Worm (Caenorhabditis elegans) whole organism, young adult: ENCODE results near the gene Y54G2A.40.
"Not testable (repeated sequence)": the region's sequence is repeated elsewhere in the genome, so short reads cannot be mapped to it uniquely, and the experiment has no call there.

ENCODE experiments used
- B0336.3 ChIP-seq: fragments of 200-800 bp; sonication (Bioruptor generic); IDR thresholded peaks from 2 replicates; pipeline ENCODE4 v1.3.6; 2022; ENCODE audit warnings: missing genetic modification characterization, missing compliant biosample characterization
- C06A6.2 ChIP-seq: fragments of 200-800 bp; sonication (Bioruptor generic); conservative IDR thresholded peaks from 2 replicates; pipeline ENCODE4 v1.3.6; 2022; ENCODE audit warnings: missing genetic modification characterization, missing compliant biosample characterization
- C17E4.6 ChIP-seq: fragments of 200-800 bp; sonication (Bioruptor generic); IDR thresholded peaks from 2 replicates; pipeline ENCODE4 v1.3.6; 2022; ENCODE audit warnings: missing genetic modification reagents, missing genetic modification characterization, missing compliant biosample characterization
- D2030.7 ChIP-seq: fragments of 200-800 bp; sonication (Bioruptor generic); IDR thresholded peaks from 2 replicates; pipeline ENCODE4 v1.3.6; 2022; ENCODE audit warnings: missing genetic modification reagents, missing genetic modification characterization, missing compliant biosample characterization
- F33H1.4 ChIP-seq: fragments of 200-800 bp; sonication (Bioruptor generic); IDR thresholded peaks from 2 replicates; pipeline ENCODE4 v1.3.6; 2022; ENCODE audit warnings: missing genetic modification reagents, missing genetic modification characterization, missing compliant biosample characterization
- F39B2.1 ChIP-seq: fragments of 200-800 bp; sonication (Bioruptor generic); IDR thresholded peaks from 2 replicates; pipeline ENCODE4 v1.3.6; 2022; ENCODE audit warnings: missing genetic modification reagents, missing genetic modification characterization, missing compliant biosample characterization
- F49E8.2 ChIP-seq: sonication (generic microtip); optimal IDR thresholded peaks from 3 replicates; lab custom pipeline; 2017; ENCODE audit warnings: missing genetic modification characterization, mild to moderate bottlenecking, missing compliant biosample characterization, antibody characterized with exemption, moderate library complexity; ENCODE audit not compliant: insufficient read depth
- K11D2.4 ChIP-seq: fragments of 200-800 bp; sonication (Bioruptor generic); IDR thresholded peaks from 2 replicates; pipeline ENCODE4 v1.3.6; 2022; ENCODE audit warnings: missing genetic modification reagents, missing genetic modification characterization, missing compliant biosample characterization
- Y53F4B.3 ChIP-seq: fragments of 200-800 bp; sonication (Bioruptor generic); IDR thresholded peaks from 2 replicates; pipeline ENCODE4 v1.3.6; 2022; ENCODE audit warnings: missing genetic modification reagents, missing genetic modification characterization, missing compliant biosample characterization
- Y53G8AR.9 ChIP-seq: fragments of 200-800 bp; sonication (Bioruptor generic); conservative IDR thresholded peaks from 2 replicates; pipeline ENCODE4 v1.3.6; 2022; ENCODE audit warnings: missing genetic modification reagents, missing genetic modification characterization, missing compliant biosample characterization
- Y95B8A.8 ChIP-seq: fragments of 200-800 bp; sonication (Bioruptor generic); IDR thresholded peaks from 2 replicates; pipeline ENCODE4 v1.3.6; 2022; ENCODE audit warnings: missing genetic modification reagents, missing genetic modification characterization, missing compliant biosample characterization
- aptf-2 ChIP-seq: fragments of 200-800 bp; sonication (Bioruptor generic); conservative IDR thresholded peaks from 2 replicates; pipeline ENCODE4 v1.3.6; 2022; ENCODE audit warnings: missing genetic modification reagents, missing genetic modification characterization, missing compliant biosample characterization
- atf-7 ChIP-seq: sonication (generic microtip); optimal IDR thresholded peaks from 2 replicates; lab custom pipeline; 2017; ENCODE audit warnings: mild to moderate bottlenecking, missing genetic modification characterization, missing compliant biosample characterization
- attf-3 ChIP-seq: fragments of 200-800 bp; sonication (Bioruptor generic); conservative IDR thresholded peaks from 2 replicates; pipeline ENCODE4 v1.3.6; 2022; ENCODE audit warnings: missing genetic modification reagents, missing genetic modification characterization, missing compliant biosample characterization
- attf-5 ChIP-seq: fragments of 200-800 bp; sonication (Bioruptor generic); optimal IDR thresholded peaks from 2 replicates; lab custom pipeline; 2018; ENCODE audit warnings: mild to moderate bottlenecking, missing genetic modification characterization, missing compliant biosample characterization
- bed-2 ChIP-seq: fragments of 200-800 bp; sonication (Bioruptor generic); IDR thresholded peaks from 2 replicates; pipeline ENCODE4 v1.3.6; 2022; ENCODE audit warnings: missing genetic modification reagents, missing genetic modification characterization, missing compliant biosample characterization
- cebp-1 ChIP-seq, 2 experiments: fragments of 200-800 bp in 1 of 2; sonication (Bioruptor generic) in 1 of 2; sonication (generic microtip) in 1 of 2; IDR thresholded peaks in 1 of 2; optimal IDR thresholded peaks in 1 of 2; 2 replicates each; pipeline versions ENCODE4 v1.3.6 to Lab custom; 2017 to 2022; ENCODE audit warnings: missing compliant biosample characterization in 2 of 2, missing genetic modification characterization in 2 of 2, mild to moderate bottlenecking in 1 of 2, missing genetic modification reagents in 1 of 2, moderate library complexity in 1 of 2
- ceh-100 ChIP-seq: fragments of 200-800 bp; sonication (Bioruptor generic); IDR thresholded peaks from 2 replicates; pipeline ENCODE4 v1.3.6; 2022; ENCODE audit warnings: missing genetic modification reagents, missing genetic modification characterization, missing compliant biosample characterization
- ceh-91 ChIP-seq: fragments of 200-800 bp; sonication (Bioruptor generic); IDR thresholded peaks from 2 replicates; pipeline ENCODE4 v1.3.6; 2022; ENCODE audit warnings: missing genetic modification reagents, missing genetic modification characterization, missing compliant biosample characterization
- dox-1 ChIP-seq: fragments of 200-800 bp; sonication (Bioruptor generic); IDR thresholded peaks from 2 replicates; pipeline ENCODE4 v1.3.6; 2022; ENCODE audit warnings: missing genetic modification reagents, missing genetic modification characterization, missing compliant biosample characterization
- efl-1 ChIP-seq: fragments of 150-350 bp; optimal IDR thresholded peaks from 2 replicates; lab custom pipeline; 2014; ENCODE audit warnings: missing biosample characterization, missing genetic modification reagents, missing genetic modification characterization
- egl-18 ChIP-seq: fragments of 200-800 bp; sonication (Bioruptor generic); IDR thresholded peaks from 2 replicates; pipeline ENCODE4 v1.3.6; 2022; ENCODE audit warnings: missing genetic modification reagents, missing genetic modification characterization, missing compliant biosample characterization
- hlh-12 ChIP-seq: sonication (generic microtip); optimal IDR thresholded peaks from 2 replicates; lab custom pipeline; 2016; ENCODE audit warnings: missing genetic modification characterization, missing compliant biosample characterization
- hmg-1.2 ChIP-seq: fragments of 200-800 bp; sonication (Bioruptor generic); IDR thresholded peaks from 2 replicates; pipeline ENCODE4 v1.3.6; 2022; ENCODE audit warnings: missing genetic modification reagents, missing genetic modification characterization, missing compliant biosample characterization
- hsf-1 ChIP-seq: fragments of 200-800 bp; sonication (Bioruptor generic); IDR thresholded peaks from 2 replicates; pipeline ENCODE4 v1.3.6; 2022; ENCODE audit warnings: missing genetic modification reagents, missing genetic modification characterization, missing compliant biosample characterization
- let-526 ChIP-seq: fragments of 200-800 bp; sonication (Bioruptor generic); IDR thresholded peaks from 2 replicates; pipeline ENCODE4 v1.3.6; 2022; ENCODE audit warnings: missing genetic modification reagents, missing genetic modification characterization, missing compliant biosample characterization
- let-607 ChIP-seq, 2 experiments: fragments of 200-800 bp in 1 of 2; sonication (Bioruptor generic) in 1 of 2; sonication (generic microtip) in 1 of 2; optimal IDR thresholded peaks; 2 replicates each; lab custom pipeline; 2016 to 2018; ENCODE audit warnings: mild to moderate bottlenecking in 2 of 2, missing compliant biosample characterization in 2 of 2, missing genetic modification characterization in 2 of 2, moderate library complexity in 2 of 2, missing genotype in 1 of 2
- lin-26 ChIP-seq: fragments of 200-800 bp; sonication (Bioruptor generic); IDR thresholded peaks from 2 replicates; pipeline ENCODE4 v1.3.6; 2022; ENCODE audit warnings: missing genetic modification reagents, missing genetic modification characterization, missing compliant biosample characterization
- lin-40 ChIP-seq: sonication (generic microtip); optimal IDR thresholded peaks from 2 replicates; lab custom pipeline; 2016; ENCODE audit warnings: missing genetic modification characterization, mild to moderate bottlenecking, missing compliant biosample characterization, missing genotype, missing genetic modification reagents
- lin-54 ChIP-seq: fragments of 200-800 bp; sonication (Bioruptor generic); optimal IDR thresholded peaks from 2 replicates; lab custom pipeline; 2018; ENCODE audit warnings: mild to moderate bottlenecking, missing genetic modification characterization, missing compliant biosample characterization
- lir-1 ChIP-seq: fragments of 200-800 bp; sonication (Bioruptor generic); conservative IDR thresholded peaks from 2 replicates; pipeline ENCODE4 v1.3.6; 2022; ENCODE audit warnings: missing genetic modification reagents, missing genetic modification characterization, missing compliant biosample characterization
- lsl-1 ChIP-seq: fragments of 200-800 bp; sonication (Bioruptor generic); optimal IDR thresholded peaks from 2 replicates; lab custom pipeline; 2018; ENCODE audit warnings: mild to moderate bottlenecking, missing genetic modification characterization, moderate library complexity, missing compliant biosample characterization
- madf-3 ChIP-seq: fragments of 200-800 bp; sonication (Bioruptor generic); IDR thresholded peaks from 2 replicates; pipeline ENCODE4 v1.3.6; 2022; ENCODE audit warnings: missing genetic modification reagents, missing genetic modification characterization, missing compliant biosample characterization
- madf-6 ChIP-seq: fragments of 200-800 bp; sonication (Bioruptor generic); IDR thresholded peaks from 2 replicates; pipeline ENCODE4 v1.3.6; 2022; ENCODE audit warnings: missing genetic modification reagents, missing genetic modification characterization, missing compliant biosample characterization
- mcd-1 ChIP-seq: fragments of 200-800 bp; sonication (Bioruptor generic); IDR thresholded peaks from 2 replicates; pipeline ENCODE4 v1.3.6; 2022; ENCODE audit warnings: missing genetic modification reagents, missing genetic modification characterization, missing compliant biosample characterization
- mxl-1 ChIP-seq: sonication (generic microtip); optimal IDR thresholded peaks from 2 replicates; lab custom pipeline; 2016; ENCODE audit warnings: missing genetic modification characterization, missing compliant biosample characterization
- nfyb-1 ChIP-seq: fragments of 200-800 bp; sonication (Bioruptor generic); IDR thresholded peaks from 2 replicates; pipeline ENCODE4 v1.3.6; 2022; ENCODE audit warnings: missing genetic modification reagents, missing genetic modification characterization, missing compliant biosample characterization
- snpc-4 ChIP-seq, 5 experiments: fragments of 150-350 bp in 1 of 5; sonication (generic microtip) in 4 of 5; optimal IDR thresholded peaks; 2 replicates each; lab custom pipeline; 2014 to 2018; ENCODE audit warnings: missing genetic modification characterization in 5 of 5, missing biosample characterization in 3 of 5, antibody characterized with exemption in 2 of 5, mild to moderate bottlenecking in 2 of 5, missing compliant biosample characterization in 2 of 5, missing genotype in 2 of 5, moderate library complexity in 2 of 5, missing genetic modification reagents in 1 of 5
- tlf-1 ChIP-seq: fragments of 200-800 bp; sonication (Bioruptor generic); optimal IDR thresholded peaks from 2 replicates; lab custom pipeline; 2018; ENCODE audit warnings: mild to moderate bottlenecking, missing genetic modification characterization, missing compliant biosample characterization
- unc-130 ChIP-seq: sonication (generic microtip); optimal IDR thresholded peaks from 2 replicates; lab custom pipeline; 2016; ENCODE audit warnings: missing genetic modification reagents, missing genetic modification characterization, missing compliant biosample characterization
- xnd-1 ChIP-seq: sonication (generic microtip); optimal IDR thresholded peaks from 2 replicates; lab custom pipeline; 2016; ENCODE audit warnings: missing genotype, missing genetic modification reagents, missing genetic modification characterization, missing compliant biosample characterization
- ztf-18 ChIP-seq: sonication (generic microtip); optimal IDR thresholded peaks from 2 replicates; lab custom pipeline; 2016; ENCODE audit warnings: missing genotype, mild to moderate bottlenecking, missing genetic modification characterization, missing compliant biosample characterization
- ztf-25 ChIP-seq: fragments of 200-800 bp; sonication (Bioruptor generic); IDR thresholded peaks from 2 replicates; pipeline ENCODE4 v1.3.6; 2022; ENCODE audit warnings: missing genetic modification reagents, missing genetic modification characterization, missing compliant biosample characterization
- ztf-6 ChIP-seq: fragments of 200-800 bp; sonication (Bioruptor generic); IDR thresholded peaks from 2 replicates; pipeline ENCODE4 v1.3.6; 2022; ENCODE audit warnings: missing genetic modification reagents, missing genetic modification characterization, missing compliant biosample characterization

Y54G2A.40 gene

DNA sequence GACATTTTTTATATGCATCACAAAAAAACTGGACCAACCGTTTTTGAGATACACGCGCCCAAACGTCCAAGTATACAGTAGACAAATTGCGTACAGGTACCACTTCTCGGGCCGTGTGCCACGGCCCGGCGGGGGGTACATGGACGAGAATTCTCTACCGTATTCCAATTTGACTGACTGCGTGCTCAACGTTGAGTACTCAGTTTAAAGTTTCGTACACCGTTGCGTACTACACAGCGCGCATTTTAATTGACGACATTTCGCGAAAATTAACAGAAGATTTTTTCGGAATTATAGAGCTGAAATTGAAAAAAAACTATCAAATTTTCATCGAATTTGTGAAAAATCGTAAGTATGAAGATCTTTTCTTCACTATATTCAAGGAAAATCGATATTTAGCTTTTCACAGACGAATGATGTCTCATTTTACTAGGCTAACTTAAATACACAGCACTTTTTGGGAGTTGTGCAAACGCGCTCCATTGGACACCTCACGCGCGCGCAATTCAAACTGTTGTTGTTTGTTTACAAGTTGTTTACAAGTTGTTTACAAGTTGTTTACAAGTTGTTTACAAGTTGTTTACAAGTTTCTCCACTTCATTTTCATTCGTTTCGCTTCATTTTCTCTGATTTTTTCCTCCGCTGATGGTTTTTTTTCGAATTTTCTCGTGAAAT, 49.8 kb downstream of the Y54G2A.40 start:
- TF ChIP-seq xnd-1 (tag; lab: Kevin White, UChicago) (peak; percentile 14), attf-3 (GFP tag; lab: Robert Waterston, UW) (peak; percentile 79), madf-6 (GFP tag; lab: Robert Waterston, UW) (peak; percentile 53), tlf-1 (peak; percentile 20), hmg-1.2 (peak; percentile 94), mcd-1 (peak; percentile 93), K11D2.4 (peak; percentile 77), snpc-4 (tag; optimal IDR thresholded peaks at IDR 0.05; lab: Kevin White, UChicago) (peak in 1 of 4 experiments; percentile 12), C17E4.6 (peak; percentile 14; the same call in 1 of the 2 replicates), lin-40 (tag; lab: Kevin White, UChicago) (peak; percentile 43), D2030.7 (peak; percentile 45; the same call in 1 of the 2 replicates), attf-5 (GFP tag; lab: Kevin White, UChicago) (peak; percentile 62), lin-54 (GFP tag; lab: Kevin White, UChicago) (peak; percentile 48), Y53G8AR.9 (GFP tag; lab: Robert Waterston, UW) (peak; percentile 83), ztf-18 (peak; percentile 25), ceh-100 (GFP tag; lab: Robert Waterston, UW) (peak; percentile 48; the same call in 1 of the 2 replicates), dox-1 (GFP tag; lab: Robert Waterston, UW) (peak; percentile 89), ceh-91 (GFP tag; lab: Robert Waterston, UW) (peak; percentile 62; the same call in 1 of the 2 replicates), lsl-1 (peak; percentile 44), let-607 (tag; optimal IDR thresholded peaks at IDR 0.05; lab: Kevin White, UChicago) (peak in 1 of 2 experiments; percentile 53), unc-130 (GFP tag; lab: Kevin White, UChicago) (peak; percentile 33), nfyb-1 (GFP tag; lab: Robert Waterston, UW) (peak; percentile 81), hsf-1 (peak; percentile 44; the same call in 1 of the 2 replicates), atf-7 (peak; percentile 10), madf-3 (GFP tag; lab: Robert Waterston, UW) (peak; percentile 81; the same call in 1 of the 2 replicates), C06A6.2 (GFP tag; lab: Robert Waterston, UW) (peak; percentile 58), egl-18 (peak; percentile 44; the same call in 1 of the 2 replicates), F33H1.4 (GFP tag; lab: Robert Waterston, UW) (peak; percentile 71), B0336.3 (0 out of 2 replicates have a peak, but pooled peaks have one; percentile 15), efl-1 (peak; percentile 33), cebp-1 (GFP tag; IDR thresholded peaks at IDR 0.05; lab: Robert Waterston, UW) (peak; percentile 49), cebp-1 (tag; optimal IDR thresholded peaks at IDR 0.05; lab: Kevin White, UChicago) (peak; percentile 55), lir-1 (GFP tag; lab: Robert Waterston, UW) (peak; percentile 65; the same call in 1 of the 2 replicates), bed-2 (peak; percentile 79)
- TF ChIP-seq snpc-4 (GFP tag; optimal IDR thresholded peaks at IDR 0.05; lab: Kevin White, UChicago): not testable (repeated sequence)
- TF ChIP-seq, all 124 proteins: peak for 33; not testable (repeated sequence) for 91

DNA sequence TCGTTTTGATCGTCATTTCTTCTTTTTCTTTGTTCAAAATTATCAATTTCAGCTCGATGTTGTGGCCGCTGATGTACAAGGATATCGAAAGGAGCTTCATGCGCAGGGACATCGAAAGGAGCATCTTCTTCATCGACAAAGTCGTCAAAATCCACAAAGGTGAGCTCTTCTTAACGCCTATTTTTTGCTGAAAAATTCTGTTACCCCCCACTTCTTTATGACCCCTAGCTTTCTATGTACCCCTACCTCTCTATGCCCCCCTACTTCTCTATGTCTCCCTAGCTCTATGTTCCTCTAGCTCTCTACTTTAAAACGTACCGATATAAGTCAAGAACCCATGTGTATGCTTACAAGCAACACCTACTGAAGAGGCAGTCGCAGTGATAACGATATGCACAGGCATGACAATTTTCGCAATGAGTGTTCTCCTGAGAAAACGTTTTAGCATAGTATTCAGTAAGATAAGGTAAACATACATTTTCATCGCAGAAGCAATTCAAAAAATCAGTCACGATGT, 51.4 kb downstream of the Y54G2A.40 start, which contains the start of gene Y54G2A.36:
Y54G2A.36 (plus strand) TSS at position 51 of the 517 bp plus-strand sequence.
- peak; percentile 35 for TF ChIP-seq F49E8.2 (tag; lab: Kevin White, UChicago)
- TF ChIP-seq F39B2.1 (GFP tag; lab: Robert Waterston, UW): no peak
- TF ChIP-seq ztf-6: no peak
- TF ChIP-seq hsf-1: peak; percentile 58; the same call in 1 of the 2 replicates
- TF ChIP-seq lin-26 (GFP tag; lab: Robert Waterston, UW): 0 out of 2 replicates have a peak, but pooled peaks have one; percentile 13
- TF ChIP-seq efl-1: no peak
- TF ChIP-seq madf-6 (GFP tag; lab: Robert Waterston, UW): peak; percentile 36; the same call in 1 of the 2 replicates
- TF ChIP-seq xnd-1 (tag; lab: Kevin White, UChicago): no peak
- TF ChIP-seq Y53F4B.3 (GFP tag; lab: Robert Waterston, UW): no peak
- no peak for TF ChIP-seq lin-54 (GFP tag; lab: Kevin White, UChicago)
- no peak for TF ChIP-seq hlh-12 (tag; lab: Kevin White, UChicago)
- no peak for TF ChIP-seq let-526
- TF ChIP-seq Y95B8A.8 (GFP tag; lab: Robert Waterston, UW): no peak; the same call in 1 of the 2 replicates
- TF ChIP-seq mxl-1 (tag; lab: Kevin White, UChicago): no peak
- TF ChIP-seq bed-2: no peak
- 0 out of 2 replicates have a peak, but pooled peaks have one; percentile 35 for TF ChIP-seq ztf-25 (GFP tag; lab: Robert Waterston, UW)
- no peak for TF ChIP-seq aptf-2 (GFP tag; lab: Robert Waterston, UW)
